Worm (Caenorhabditis elegans): ENCODE measurements around the gene sas-5.

ce11 chrV:11613007-11613406 lies 2.5 kb downstream of the sas-5 start, which contains the start of gene tag-290:
- TF ChIP-seq ama-1 (optimal IDR thresholded peaks at IDR 0.05) = no peak
- TF ChIP-seq nhr-11 (tag; optimal IDR thresholded peaks at IDR 0.05) = no peak
- no peak for TF ChIP-seq ztf-4 (tag; optimal IDR thresholded peaks at IDR 0.05)
- no peak for TF ChIP-seq ztf-11 (tag; optimal IDR thresholded peaks at IDR 0.05)
- no peak for TF ChIP-seq ceh-82 (tag; optimal IDR thresholded peaks at IDR 0.05)
- no peak for TF ChIP-seq unc-62 (GFP tag; optimal IDR thresholded peaks at IDR 0.05)
- no peak for TF ChIP-seq lin-13 (GFP tag; optimal IDR thresholded peaks at IDR 0.05)

Data from whole organism, L2 larva.